Fruit fly (Drosophila melanogaster) S2 (cell line): ENCODE measurements around the gene GlcAT-S.

Experiments
- CG8478 ChIP-seq: fragments of >200 bp; optimal IDR thresholded peaks from 2 replicates; lab custom pipeline; 2018
- CTCF ChIP-seq, 2 experiments: fragments of >200 bp; optimal IDR thresholded peaks; 2 replicates each; lab custom pipeline; 2018

DNA sequence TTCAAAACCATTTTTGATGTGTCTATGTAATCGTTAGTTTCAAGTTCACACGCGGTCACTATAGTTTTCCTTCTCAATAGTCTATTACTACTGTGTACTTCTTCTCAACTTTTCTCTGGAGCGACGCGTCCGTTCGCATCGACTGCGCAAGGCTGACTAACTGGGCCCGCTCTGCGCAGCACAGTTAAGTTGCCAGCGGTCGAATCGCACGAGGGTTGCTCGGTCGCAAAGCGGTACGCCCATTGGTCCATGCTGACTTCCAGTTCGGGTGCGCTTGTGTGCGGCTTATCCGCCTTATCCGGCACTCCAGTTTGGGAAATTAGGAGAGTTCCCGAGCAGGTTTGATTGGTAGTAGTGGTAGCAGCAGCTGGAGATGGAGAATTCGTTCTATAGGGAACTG lies 34.7 kb upstream of the GlcAT-S start, which contains the start of gene gcm:
- TF ChIP-seq CG8478 (no peak), CTCF (optimal IDR thresholded peaks at IDR 0.05; lab: Kevin White, UChicago) (no peak)
